Worm (Caenorhabditis elegans): ENCODE data around the gene col-34.

col-34 gene

DNA sequence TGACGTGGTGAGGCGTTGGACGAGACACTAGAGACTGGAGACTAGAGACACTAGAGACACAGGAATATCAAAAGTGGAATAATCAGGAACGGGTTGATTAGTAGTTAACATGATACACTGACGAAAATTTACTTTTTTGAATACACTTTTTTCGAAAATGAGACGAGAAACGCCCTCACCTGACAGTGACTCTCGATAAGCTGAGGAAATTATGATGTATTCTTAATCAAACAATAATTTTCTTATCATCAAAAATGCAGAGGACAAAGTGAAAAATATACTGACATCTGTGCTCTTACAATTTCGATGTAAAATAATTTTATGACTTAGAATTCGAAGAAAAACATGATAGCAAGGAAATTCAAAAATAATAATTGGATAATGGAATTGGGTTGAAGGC lies 15.0 kb upstream of the col-34 start:
- no peak for TF ChIP-seq nhr-85 (tag)
- TF ChIP-seq elt-2 (tag; optimal IDR thresholded peaks at IDR 0.05): peak; percentile 59
- TF ChIP-seq jun-1 (tag; optimal IDR thresholded peaks at IDR 0.05): peak; percentile 38

DNA sequence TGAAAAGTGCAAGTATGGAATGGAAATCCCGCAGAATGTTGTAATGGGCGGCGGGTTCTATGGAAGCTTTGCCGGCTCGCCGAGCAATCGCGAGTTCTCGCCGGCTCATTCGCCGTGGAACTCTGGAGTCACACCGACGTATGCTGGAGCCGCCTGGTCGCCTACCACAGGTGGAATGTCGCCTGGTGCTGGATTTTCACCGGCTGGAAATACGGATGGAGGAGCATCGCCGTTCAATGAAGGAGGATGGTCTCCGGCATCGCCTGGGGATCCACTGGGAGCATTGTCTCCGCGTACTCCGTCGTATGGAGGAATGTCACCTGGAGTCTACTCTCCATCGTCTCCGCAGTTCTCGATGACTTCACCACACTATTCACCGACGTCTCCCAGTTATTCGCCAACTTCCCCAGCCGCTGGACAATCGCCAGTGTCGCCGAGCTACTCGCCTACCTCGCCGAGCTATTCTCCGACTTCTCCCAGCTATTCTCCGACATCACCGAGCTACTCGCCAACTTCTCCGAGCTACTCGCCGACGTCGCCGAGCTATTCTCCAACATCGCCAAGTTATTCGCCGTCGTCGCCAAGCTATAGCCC lies 10.7 kb upstream of the col-34 start:
- TF ChIP-seq nhr-11 (tag; optimal IDR thresholded peaks at IDR 0.05) (no peak), ceh-63 (GFP tag; optimal IDR thresholded peaks at IDR 0.05) (no peak), pag-3 (tag; optimal IDR thresholded peaks at IDR 0.05; ENCODE audit: borderline replicate concordance, insufficient read depth) (no peak), efl-3 (GFP tag; optimal IDR thresholded peaks at IDR 0.05) (no peak), elt-2 (tag; optimal IDR thresholded peaks at IDR 0.05) (no peak), ets-5 (GFP tag; IDR thresholded peaks at IDR 0.05) (no peak), C34B4.2 (tag; optimal IDR thresholded peaks at IDR 0.05) (no peak), efl-1 (optimal IDR thresholded peaks at IDR 0.05) (no peak), efl-1 (GFP tag; optimal IDR thresholded peaks at IDR 0.05 in 1 of 2) (peak in 1 of 2 experiments; percentile 57)

DNA sequence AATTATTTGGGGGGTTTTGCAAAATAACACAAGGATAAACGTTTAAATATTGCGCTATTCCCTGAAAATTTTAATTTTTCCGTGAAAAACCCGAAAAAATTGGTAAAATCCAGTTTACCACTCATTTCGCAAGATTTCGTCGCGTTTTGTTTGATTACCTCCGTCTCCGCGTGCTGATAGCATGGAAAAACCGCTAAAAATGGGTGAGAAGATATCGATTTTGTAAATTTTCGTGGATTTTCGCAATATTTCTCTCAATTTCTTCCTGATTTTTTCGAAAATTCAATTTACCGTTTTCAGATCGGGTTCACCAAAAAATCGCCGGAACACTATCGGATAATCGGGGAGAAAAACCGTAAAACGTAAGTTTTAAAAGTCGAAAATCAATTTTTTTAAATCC lies 3.4 kb upstream of the col-34 start, which contains the start of gene ama-1:
ama-1 (plus strand) TSS at position 301 of the 400 bp plus-strand sequence.
- TF ChIP-seq mep-1 (tag; optimal IDR thresholded peaks at IDR 0.05) (no peak), elt-3 (tag; optimal IDR thresholded peaks at IDR 0.05) (no peak), snpc-4 (tag; optimal IDR thresholded peaks at IDR 0.05) (no peak), mef-2 (tag; optimal IDR thresholded peaks at IDR 0.05) (no peak), C04F5.9 (tag; optimal IDR thresholded peaks at IDR 0.05) (no peak), mdl-1 (tag; optimal IDR thresholded peaks at IDR 0.05) (no peak), tlp-1 (tag; optimal IDR thresholded peaks at IDR 0.05) (no peak), hpl-2 (GFP tag; optimal IDR thresholded peaks at IDR 0.05) (no peak), Y116A8C.19 (tag; optimal IDR thresholded peaks at IDR 0.05; ENCODE audit: borderline replicate concordance) (no peak), egl-27 (tag; optimal IDR thresholded peaks at IDR 0.05) (no peak), jun-1 (tag; optimal IDR thresholded peaks at IDR 0.05) (no peak), efl-3 (GFP tag; optimal IDR thresholded peaks at IDR 0.05) (no peak), alr-1 (tag; optimal IDR thresholded peaks at IDR 0.05; ENCODE audit: borderline replicate concordance) (no peak), aha-1 (tag; optimal IDR thresholded peaks at IDR 0.05) (no peak), blmp-1 (tag; optimal IDR thresholded peaks at IDR 0.05) (no peak), F16B12.6 (tag; optimal IDR thresholded peaks at IDR 0.05) (no peak)

DNA sequence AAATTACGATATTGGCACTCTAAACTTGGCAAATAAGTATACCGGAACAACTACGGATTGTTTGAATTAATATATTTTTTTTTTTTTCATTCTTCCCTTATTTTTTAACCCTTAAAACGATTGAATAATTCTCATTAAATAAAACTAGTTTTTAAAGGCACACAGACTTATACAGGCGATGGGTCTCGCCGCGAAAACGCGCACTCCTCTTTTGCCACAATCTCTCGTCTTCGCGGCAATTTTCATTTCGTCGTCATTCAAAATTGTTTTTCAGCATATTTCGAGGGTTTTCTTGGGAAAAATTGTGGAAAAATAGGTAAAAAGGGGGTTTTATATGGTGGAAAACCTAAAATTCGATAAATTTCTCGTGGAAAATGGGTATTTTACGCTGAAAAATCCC lies 2.9 kb upstream of the col-34 start:
- peak; percentile 39 for TF ChIP-seq unc-86 (tag; optimal IDR thresholded peaks at IDR 0.05)
- peak; percentile 53 for TF ChIP-seq xbp-1 (tag; optimal IDR thresholded peaks at IDR 0.05)
- peak in 2 of 6 experiments; percentile 1 to 39 for TF ChIP-seq elt-3 (tag; optimal IDR thresholded peaks at IDR 0.05)
- TF ChIP-seq rnt-1 (tag; optimal IDR thresholded peaks at IDR 0.05): peak; percentile 59
- TF ChIP-seq lin-13 (GFP tag; optimal IDR thresholded peaks at IDR 0.05): peak; percentile 48
- no peak for TF ChIP-seq nhr-28 (tag; optimal IDR thresholded peaks at IDR 0.05)
- peak; percentile 68 for TF ChIP-seq isw-1 (GFP tag; IDR thresholded peaks at IDR 0.05)
- TF ChIP-seq mab-9 (GFP tag; IDR thresholded peaks at IDR 0.05): no peak
- peak; percentile 60 to 82 (median 80) for TF ChIP-seq dpl-1 (GFP tag; optimal IDR thresholded peaks at IDR 0.05)
- peak; percentile 36 to 54 (median 52) for TF ChIP-seq ceh-82 (tag; optimal IDR thresholded peaks at IDR 0.05)
- TF ChIP-seq efl-1 (optimal IDR thresholded peaks at IDR 0.05): peak; percentile 83 to 85
- peak; percentile 82 to 98 for TF ChIP-seq efl-1 (GFP tag; optimal IDR thresholded peaks at IDR 0.05 in 1 of 2)
- TF ChIP-seq fkh-8 (tag; optimal IDR thresholded peaks at IDR 0.05): peak; percentile 39
- TF ChIP-seq efl-3 (GFP tag; optimal IDR thresholded peaks at IDR 0.05): no peak
- TF ChIP-seq dsc-1 (tag; optimal IDR thresholded peaks at IDR 0.05): peak; percentile 66
- peak; percentile 76 to 85 for TF ChIP-seq lin-35 (GFP tag; optimal IDR thresholded peaks at IDR 0.05)
- TF ChIP-seq snpc-4 (tag; optimal IDR thresholded peaks at IDR 0.05): peak; percentile 40
- peak; percentile 56 for TF ChIP-seq skn-1 (tag; optimal IDR thresholded peaks at IDR 0.05)
- peak; percentile 40 for TF ChIP-seq unc-130 (tag; optimal IDR thresholded peaks at IDR 0.05)
- TF ChIP-seq swsn-7 (tag; optimal IDR thresholded peaks at IDR 0.05): peak; percentile 67
- no peak for TF ChIP-seq ama-1 (optimal IDR thresholded peaks at IDR 0.05)
- peak; percentile 80 for TF ChIP-seq nhr-71 (tag; optimal IDR thresholded peaks at IDR 0.05)
- TF ChIP-seq nhr-11 (tag; optimal IDR thresholded peaks at IDR 0.05): no peak
- peak; percentile 35 for TF ChIP-seq lin-14 (GFP tag; optimal IDR thresholded peaks at IDR 0.05)
- TF ChIP-seq nhr-90 (tag; optimal IDR thresholded peaks at IDR 0.05; ENCODE audit: poor library complexity): peak; percentile 42
- TF ChIP-seq tbx-2 (tag; optimal IDR thresholded peaks at IDR 0.05): peak; percentile 59
- TF ChIP-seq lsy-2 (tag; optimal IDR thresholded peaks at IDR 0.05): peak; percentile 73 to 85
- TF ChIP-seq ceh-90 (tag; optimal IDR thresholded peaks at IDR 0.05): no peak
